Fruit fly (Drosophila melanogaster): ENCODE measurements around the gene Cpr64Ad.

The Cpr64Ad gene

dm6 chr3L:4215079-4215478 lies at the start of gene Cpr64Ad:
Gene Cpr64Ad, plus strand, starts transcription at chr3L:4215379.
- TF ChIP-seq CG17801 (GFP tag; optimal IDR thresholded peaks at IDR 0.05; ENCODE audit: partially characterized antibody) = no peak

dm6 chr3L:4167353-4167842 lies 47.8 kb upstream of the Cpr64Ad start, which contains the start of gene mas:
Gene mas, minus strand, starts transcription at chr3L:4167464.
- no peak for TF ChIP-seq CG17801 (GFP tag; optimal IDR thresholded peaks at IDR 0.05; ENCODE audit: partially characterized antibody)

DNA sequence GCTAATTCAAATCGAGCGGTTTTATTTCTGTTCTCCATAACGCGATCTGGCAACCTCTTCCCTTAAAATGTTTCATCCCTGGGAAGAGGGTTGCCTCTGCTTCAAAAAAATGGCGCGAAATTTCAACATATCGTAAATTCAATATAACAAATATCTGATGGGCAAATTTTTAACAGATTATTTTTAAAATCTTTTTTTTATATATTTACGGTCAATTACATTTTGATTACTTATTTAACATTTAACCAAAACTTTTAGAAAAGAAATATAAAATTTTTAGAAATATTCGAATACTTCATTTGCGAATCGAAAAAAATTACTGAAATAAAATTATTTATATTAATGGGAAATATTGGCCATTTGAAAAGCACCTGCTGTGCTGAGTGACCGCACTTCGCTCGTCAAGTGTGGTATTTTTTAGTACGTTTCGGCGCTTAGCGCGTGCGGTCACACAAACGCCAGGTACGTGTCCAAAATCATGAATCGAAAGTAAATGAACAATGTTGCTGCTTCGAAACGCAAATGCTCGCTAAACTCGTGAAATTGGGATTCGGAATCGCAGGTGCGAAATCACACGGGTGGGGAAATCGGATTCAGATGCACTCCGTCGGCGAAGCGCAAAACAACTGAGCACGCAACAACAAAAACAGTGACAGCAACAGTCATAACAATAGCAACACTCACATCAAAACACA lies 45.1 kb upstream of the Cpr64Ad start, which contains the start of gene Ero1L:
Gene Ero1L (plus strand): TSS at position 448 of the 695 bp plus-strand sequence.
- TF ChIP-seq CG17801 (GFP tag; optimal IDR thresholded peaks at IDR 0.05; ENCODE audit: partially characterized antibody) = peak; percentile 30

dm6 chr3L:4173584-4173983 lies 41.6 kb upstream of the Cpr64Ad start, which contains the start of gene CG18675:
Gene CG18675, plus strand, starts transcription at chr3L:4173884.
- no peak for TF ChIP-seq CG17801 (GFP tag; optimal IDR thresholded peaks at IDR 0.05; ENCODE audit: partially characterized antibody)

DNA sequence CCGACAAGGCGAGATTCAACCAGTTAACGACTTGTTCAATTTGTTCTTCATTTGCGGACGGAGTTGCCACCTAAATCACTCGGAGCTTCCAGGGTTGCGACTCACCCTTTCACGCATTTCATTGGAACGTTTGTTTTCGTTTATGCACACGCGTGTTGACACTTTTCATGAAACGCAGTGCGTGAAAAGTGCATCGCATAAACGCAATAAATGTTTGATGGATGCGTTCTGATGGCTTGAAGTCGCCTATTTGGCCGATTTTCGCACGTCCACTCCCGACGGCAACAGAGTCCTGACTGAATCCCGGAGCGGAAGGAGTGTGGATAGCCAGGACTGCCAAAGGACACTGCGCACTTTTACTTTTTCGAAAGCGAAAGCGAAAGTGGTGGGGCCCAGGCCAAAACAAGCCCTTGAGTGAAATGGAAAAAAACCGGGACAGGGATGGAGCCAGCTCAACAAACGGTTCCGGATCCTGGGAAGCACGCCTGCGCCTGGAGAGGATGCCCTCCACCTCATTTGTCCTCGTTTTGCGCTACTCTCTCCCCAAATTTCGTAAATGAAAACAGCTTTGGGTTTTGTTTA lies 37.1 kb upstream of the Cpr64Ad start, which contains the start of gene Teh4:
Gene Teh4 (minus strand): TSS at position 290 of the 582 bp plus-strand sequence.
- no peak for TF ChIP-seq CG17801 (GFP tag; optimal IDR thresholded peaks at IDR 0.05; ENCODE audit: partially characterized antibody)

- TF ChIP-seq CG17801 (GFP tag; optimal IDR thresholded peaks at IDR 0.05; ENCODE audit: partially characterized antibody) = no peak
Measured at dm6 chr3L:4184563-4184962, 30.6 kb upstream of the Cpr64Ad start, which contains the start of gene Teh3. Gene Teh3, minus strand, starts transcription at chr3L:4184663.

- TF ChIP-seq CG17801 (GFP tag; optimal IDR thresholded peaks at IDR 0.05; ENCODE audit: partially characterized antibody) = no peak
Measured at dm6 chr3L:4185259-4185658, 29.9 kb upstream of the Cpr64Ad start.

- peak; percentile 59 for TF ChIP-seq CG17801 (GFP tag; optimal IDR thresholded peaks at IDR 0.05; ENCODE audit: partially characterized antibody)
Measured at dm6 chr3L:4186659-4187058, 28.5 kb upstream of the Cpr64Ad start, which contains the start of gene VhaM9.7-c. Gene VhaM9.7-c, minus strand, starts transcription at chr3L:4186865.

- no peak for TF ChIP-seq CG17801 (GFP tag; optimal IDR thresholded peaks at IDR 0.05; ENCODE audit: partially characterized antibody)
Measured at dm6 chr3L:4187930-4188523, 27.2 kb upstream of the Cpr64Ad start, which contains the start of the genes Teh2 and tipE. Gene Teh2, minus strand, starts transcription at chr3L:4188023. Gene tipE, plus strand, starts transcription at chr3L:4188499.

DNA sequence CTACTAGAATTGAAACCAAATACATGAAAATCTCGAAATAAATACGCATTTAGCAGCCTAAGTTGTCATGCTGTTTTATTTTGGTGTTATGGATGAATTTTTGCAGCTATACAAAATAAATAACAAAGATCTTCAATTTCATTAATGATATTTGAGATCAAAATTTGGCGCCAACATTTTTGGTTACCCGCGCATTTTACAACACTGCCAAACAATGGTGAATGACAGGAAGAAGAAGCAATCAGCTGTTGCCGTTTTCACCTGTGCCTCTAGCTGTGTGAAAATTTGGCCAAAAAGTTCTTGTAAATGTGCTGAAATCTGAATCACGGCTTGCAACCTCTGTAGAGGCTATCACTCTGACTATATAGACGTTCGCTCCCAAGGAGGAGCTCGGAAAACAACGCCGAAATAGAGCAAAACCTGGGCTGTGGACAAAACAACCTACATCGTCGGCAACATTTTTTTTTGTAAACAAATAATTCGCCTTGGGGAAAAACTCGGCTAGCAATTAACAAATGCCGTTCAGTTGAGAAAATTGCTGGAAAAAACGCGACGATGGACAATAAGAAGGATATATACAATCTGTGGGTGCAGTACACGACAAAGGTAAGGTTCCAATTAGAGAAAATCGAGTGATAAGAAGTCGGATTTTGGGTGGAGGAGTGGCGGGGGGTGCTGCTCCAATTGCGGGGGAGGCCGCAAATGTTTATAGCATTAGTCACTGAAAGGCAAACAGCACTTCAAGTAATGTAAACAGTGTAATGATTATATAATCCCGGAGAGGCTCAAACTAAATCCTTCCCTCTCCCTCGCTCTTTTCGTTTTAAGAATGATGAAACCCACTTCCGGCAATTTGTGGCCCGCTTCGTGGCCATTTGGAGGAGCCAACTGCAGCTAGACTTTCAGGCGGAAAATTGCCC lies 21.2 kb upstream of the Cpr64Ad start, which contains the start of gene CG43367:
Gene CG43367 (plus strand): TSS at position 264 of the 920 bp plus-strand sequence.
- TF ChIP-seq CG17801 (GFP tag; optimal IDR thresholded peaks at IDR 0.05; ENCODE audit: partially characterized antibody) = no peak

- TF ChIP-seq CG17801 (GFP tag; optimal IDR thresholded peaks at IDR 0.05; ENCODE audit: partially characterized antibody) = no peak
Measured at dm6 chr3L:4204239-4204638, 10.9 kb upstream of the Cpr64Ad start, which contains the start of gene CG15005. Gene CG15005, minus strand, starts transcription at chr3L:4204339.

DNA sequence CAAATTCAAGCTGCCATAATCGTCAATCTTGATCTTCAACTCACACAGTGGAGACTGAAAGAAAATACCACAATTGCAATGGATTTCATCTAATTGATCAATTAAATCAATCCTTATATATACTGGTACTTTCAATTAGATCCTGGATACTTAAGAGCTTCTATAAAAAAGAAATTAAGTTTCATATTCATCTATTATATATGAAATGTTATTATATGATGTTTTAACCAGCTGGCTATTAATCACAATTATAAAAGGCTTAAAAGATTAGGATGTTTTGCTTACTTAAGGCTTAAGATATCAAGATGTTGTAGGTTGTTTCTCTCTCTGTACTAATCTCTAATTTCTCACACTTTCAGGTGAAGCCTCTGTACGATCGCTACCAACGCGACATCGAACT lies 10.3 kb upstream of the Cpr64Ad start:
- no peak for TF ChIP-seq CG17801 (GFP tag; optimal IDR thresholded peaks at IDR 0.05; ENCODE audit: partially characterized antibody)

- TF ChIP-seq CG17801 (GFP tag; optimal IDR thresholded peaks at IDR 0.05; ENCODE audit: partially characterized antibody) = no peak
Measured at dm6 chr3L:4209078-4209477, 6.1 kb upstream of the Cpr64Ad start, which contains the start of gene Cpr64Aa. Gene Cpr64Aa, minus strand, starts transcription at chr3L:4209178.

DNA sequence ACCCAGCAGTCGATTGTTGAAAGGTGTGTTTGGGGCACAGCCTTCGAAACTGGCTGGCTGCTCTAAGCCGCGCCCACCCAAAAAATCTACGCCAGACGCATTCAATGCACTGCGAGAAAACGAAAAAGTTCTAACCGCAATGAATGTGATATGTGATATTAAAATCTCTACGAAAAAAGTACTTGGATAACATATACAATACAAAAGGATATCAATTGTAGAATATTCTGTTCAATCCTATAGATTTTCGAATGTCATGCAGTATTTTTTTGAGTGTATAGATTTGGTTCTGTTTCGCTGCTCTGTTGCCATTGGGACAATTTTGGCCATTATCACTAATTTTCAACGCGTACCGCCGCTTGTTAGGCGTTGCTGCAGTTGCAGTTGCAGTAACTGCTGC lies 5.4 kb upstream of the Cpr64Ad start:
- no peak for TF ChIP-seq CG17801 (GFP tag; optimal IDR thresholded peaks at IDR 0.05; ENCODE audit: partially characterized antibody)

Data from ovary, adult (tissue).